Worm (Caenorhabditis elegans): Measurements from ENCODE around the gene D1046.18.

DNA sequence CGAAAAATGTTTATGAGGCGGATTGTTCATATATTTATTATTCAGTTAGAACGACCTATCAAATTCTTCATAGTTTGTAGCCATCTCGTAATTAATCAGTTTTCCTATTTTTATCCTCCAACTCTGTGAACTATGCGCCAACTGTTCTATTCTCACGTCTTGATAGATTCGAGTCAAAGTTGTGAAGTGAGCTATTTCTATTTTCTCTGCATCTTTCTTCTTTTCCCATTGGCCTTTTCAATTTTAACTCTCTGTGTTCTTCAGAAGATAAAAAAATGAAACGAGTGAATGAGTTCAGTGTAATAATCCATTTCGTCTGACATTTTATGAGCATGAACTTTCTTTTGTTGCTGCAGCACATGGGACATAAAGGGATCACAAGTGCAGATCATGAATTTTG is 48.0 kb downstream of the D1046.18 start:
- TF ChIP-seq ets-4 (tag; optimal IDR thresholded peaks at IDR 0.05): no peak
- TF ChIP-seq fkh-10 (GFP tag; optimal IDR thresholded peaks at IDR 0.05): no peak
- TF ChIP-seq ceh-48 (tag; optimal IDR thresholded peaks at IDR 0.05): no peak
- no peak for TF ChIP-seq ceh-14 (tag; optimal IDR thresholded peaks at IDR 0.05)
- TF ChIP-seq elt-2 (tag; optimal IDR thresholded peaks at IDR 0.05): no peak
- TF ChIP-seq lin-11 (tag; optimal IDR thresholded peaks at IDR 0.05): no peak
- no peak for TF ChIP-seq nfya-1 (tag; optimal IDR thresholded peaks at IDR 0.05)
